Worm (Caenorhabditis elegans): Measurements from ENCODE around the gene col-98.

Gene col-98

ce11 chrIII:12993055-12993454 lies 25.8 kb upstream of the col-98 start:
- no peak for TF ChIP-seq tra-4 (tag; optimal IDR thresholded peaks at IDR 0.05)
- TF ChIP-seq tbx-11 (GFP tag; IDR thresholded peaks at IDR 0.05) = no peak
- TF ChIP-seq tbx-37 (GFP tag; conservative IDR thresholded peaks at IDR 0.05) = no peak
- TF ChIP-seq ceh-13 (GFP tag; optimal IDR thresholded peaks at IDR 0.05) = no peak
- TF ChIP-seq scrt-1 (GFP tag; IDR thresholded peaks at IDR 0.05) = no peak
- TF ChIP-seq hmbx-1 (tag; optimal IDR thresholded peaks at IDR 0.05) = no peak
- no peak for TF ChIP-seq ama-1 (optimal IDR thresholded peaks at IDR 0.05)
- TF ChIP-seq hmg-4 (GFP tag; optimal IDR thresholded peaks at IDR 0.05) = no peak
- no peak for TF ChIP-seq ceh-36 (tag; optimal IDR thresholded peaks at IDR 0.05)
- no peak for TF ChIP-seq hnd-1 (tag; optimal IDR thresholded peaks at IDR 0.05)

ce11 chrIII:12993607-12994006 lies 25.2 kb upstream of the col-98 start, which contains the start of gene col-97:
TSS of gene col-97 (minus strand) at chrIII:12993707.
- TF ChIP-seq aly-1 (tag; optimal IDR thresholded peaks at IDR 0.05) (no peak), hmbx-1 (tag; optimal IDR thresholded peaks at IDR 0.05) (no peak), B0310.2 (tag; optimal IDR thresholded peaks at IDR 0.05) (no peak), flt-1 (GFP tag; IDR thresholded peaks at IDR 0.05) (no peak), hnd-1 (tag; optimal IDR thresholded peaks at IDR 0.05) (no peak), scrt-1 (GFP tag; IDR thresholded peaks at IDR 0.05) (no peak), ceh-36 (tag; optimal IDR thresholded peaks at IDR 0.05) (no peak), ama-1 (optimal IDR thresholded peaks at IDR 0.05) (no peak), ets-7 (tag; optimal IDR thresholded peaks at IDR 0.05) (no peak)

ce11 chrIII:12998252-12998651 lies 20.6 kb upstream of the col-98 start:
- TF ChIP-seq ceh-36 (tag; optimal IDR thresholded peaks at IDR 0.05) (no peak), B0310.2 (tag; optimal IDR thresholded peaks at IDR 0.05) (no peak), tra-4 (tag; optimal IDR thresholded peaks at IDR 0.05) (no peak), tbx-37 (GFP tag; conservative IDR thresholded peaks at IDR 0.05) (no peak), scrt-1 (GFP tag; IDR thresholded peaks at IDR 0.05) (no peak), hmg-4 (GFP tag; optimal IDR thresholded peaks at IDR 0.05) (no peak), hnd-1 (tag; optimal IDR thresholded peaks at IDR 0.05) (no peak), ets-7 (tag; optimal IDR thresholded peaks at IDR 0.05) (no peak), sea-1 (GFP tag; conservative IDR thresholded peaks at IDR 0.05) (no peak), F13C5.2 (tag; optimal IDR thresholded peaks at IDR 0.05) (no peak), aly-1 (tag; optimal IDR thresholded peaks at IDR 0.05) (no peak)

- TF ChIP-seq pes-1 (GFP tag; IDR thresholded peaks at IDR 0.05) (no peak), flt-1 (GFP tag; IDR thresholded peaks at IDR 0.05) (no peak), B0310.2 (tag; optimal IDR thresholded peaks at IDR 0.05) (no peak), ets-7 (tag; optimal IDR thresholded peaks at IDR 0.05) (no peak), F13C5.2 (tag; optimal IDR thresholded peaks at IDR 0.05) (no peak), aly-1 (tag; optimal IDR thresholded peaks at IDR 0.05) (no peak), scrt-1 (GFP tag; IDR thresholded peaks at IDR 0.05) (no peak), tra-4 (tag; optimal IDR thresholded peaks at IDR 0.05) (no peak), ama-1 (optimal IDR thresholded peaks at IDR 0.05) (no peak), tbx-37 (GFP tag; conservative IDR thresholded peaks at IDR 0.05) (no peak), ceh-13 (GFP tag; optimal IDR thresholded peaks at IDR 0.05) (no peak), hnd-1 (tag; optimal IDR thresholded peaks at IDR 0.05) (no peak), sea-1 (GFP tag; conservative IDR thresholded peaks at IDR 0.05) (no peak), tbx-11 (GFP tag; IDR thresholded peaks at IDR 0.05) (no peak), hmbx-1 (tag; optimal IDR thresholded peaks at IDR 0.05) (no peak), hmg-4 (GFP tag; optimal IDR thresholded peaks at IDR 0.05) (no peak), ceh-36 (tag; optimal IDR thresholded peaks at IDR 0.05) (no peak)
These were observed 18.4 kb upstream of the col-98 start, which contains the start of gene ZK1010.8 for ce11 chrIII:13000457-13000856. TSS of gene ZK1010.8 (minus strand) at chrIII:13000670.

- TF ChIP-seq pes-1 (GFP tag; IDR thresholded peaks at IDR 0.05) = no peak
- TF ChIP-seq F13C5.2 (tag; optimal IDR thresholded peaks at IDR 0.05) = peak; percentile 42
- TF ChIP-seq hmg-4 (GFP tag; optimal IDR thresholded peaks at IDR 0.05) = peak; percentile 9
These were observed 16.7 kb upstream of the col-98 start, which contains the start of gene ZK1010.10 for ce11 chrIII:13002098-13002497. TSS of gene ZK1010.10 (plus strand) at chrIII:13002383.

ce11 chrIII:13004316-13004715 lies 14.5 kb upstream of the col-98 start:
- no peak for TF ChIP-seq hnd-1 (tag; optimal IDR thresholded peaks at IDR 0.05)
- no peak for TF ChIP-seq sea-1 (GFP tag; conservative IDR thresholded peaks at IDR 0.05)
- TF ChIP-seq aly-1 (tag; optimal IDR thresholded peaks at IDR 0.05) = no peak
- peak; percentile 94 for TF ChIP-seq ceh-36 (tag; optimal IDR thresholded peaks at IDR 0.05)
- no peak for TF ChIP-seq B0310.2 (tag; optimal IDR thresholded peaks at IDR 0.05)

- no peak for TF ChIP-seq tbx-11 (GFP tag; IDR thresholded peaks at IDR 0.05)
- TF ChIP-seq flt-1 (GFP tag; IDR thresholded peaks at IDR 0.05) = no peak
- no peak for TF ChIP-seq hnd-1 (tag; optimal IDR thresholded peaks at IDR 0.05)
- no peak for TF ChIP-seq ama-1 (optimal IDR thresholded peaks at IDR 0.05)
- no peak for TF ChIP-seq sea-1 (GFP tag; conservative IDR thresholded peaks at IDR 0.05)
- TF ChIP-seq scrt-1 (GFP tag; IDR thresholded peaks at IDR 0.05) = no peak
- no peak for TF ChIP-seq pes-1 (GFP tag; IDR thresholded peaks at IDR 0.05)
- TF ChIP-seq F13C5.2 (tag; optimal IDR thresholded peaks at IDR 0.05) = no peak
- no peak for TF ChIP-seq ets-7 (tag; optimal IDR thresholded peaks at IDR 0.05)
- no peak for TF ChIP-seq tbx-37 (GFP tag; conservative IDR thresholded peaks at IDR 0.05)
- TF ChIP-seq hmbx-1 (tag; optimal IDR thresholded peaks at IDR 0.05) = no peak
- no peak for TF ChIP-seq ceh-13 (GFP tag; optimal IDR thresholded peaks at IDR 0.05)
- no peak for TF ChIP-seq ceh-36 (tag; optimal IDR thresholded peaks at IDR 0.05)
These were observed 13.6 kb upstream of the col-98 start, which contains the start of gene snf-7 for ce11 chrIII:13005161-13005560. TSS of gene snf-7 (plus strand) at chrIII:13005461.

- TF ChIP-seq hmbx-1 (tag; optimal IDR thresholded peaks at IDR 0.05) = no peak
- no peak for TF ChIP-seq aly-1 (tag; optimal IDR thresholded peaks at IDR 0.05)
- TF ChIP-seq ceh-13 (GFP tag; optimal IDR thresholded peaks at IDR 0.05) = no peak
- no peak for TF ChIP-seq tbx-37 (GFP tag; conservative IDR thresholded peaks at IDR 0.05)
- TF ChIP-seq B0310.2 (tag; optimal IDR thresholded peaks at IDR 0.05) = no peak
- no peak for TF ChIP-seq pes-1 (GFP tag; IDR thresholded peaks at IDR 0.05)
- TF ChIP-seq tbx-11 (GFP tag; IDR thresholded peaks at IDR 0.05) = no peak
These were observed 6.9 kb upstream of the col-98 start for ce11 chrIII:13011927-13012326.
